Worm (Caenorhabditis elegans) whole organism, early embryonic: ENCODE data around the gene pam-1.

Experiments
- aly-1 ChIP-seq: sonication (generic microtip); optimal IDR thresholded peaks from 2 replicates; lab custom pipeline; 2016; ENCODE audit warnings: missing genetic modification characterization, missing compliant biosample characterization
- ama-1 ChIP-seq: fragments of 150-350 bp; optimal IDR thresholded peaks from 2 replicates; lab custom pipeline; 2014
- ceh-13 ChIP-seq: fragments of 200-800 bp; sonication (Bioruptor generic); optimal IDR thresholded peaks from 2 replicates; lab custom pipeline; 2018; ENCODE audit warnings: mild to moderate bottlenecking, missing genetic modification characterization, missing compliant biosample characterization
- ceh-36 ChIP-seq: sonication (generic microtip); optimal IDR thresholded peaks from 2 replicates; lab custom pipeline; 2016; ENCODE audit warnings: missing genetic modification characterization, inconsistent platforms, missing compliant biosample characterization
- ets-7 ChIP-seq: sonication (generic microtip); optimal IDR thresholded peaks from 2 replicates; lab custom pipeline; 2016; ENCODE audit warnings: missing genotype, missing genetic modification characterization, missing compliant biosample characterization
- flt-1 ChIP-seq: fragments of 200-800 bp; sonication (Bioruptor generic); IDR thresholded peaks from 2 replicates; pipeline ENCODE4 v1.3.6; 2022; ENCODE audit warnings: missing genetic modification characterization, missing compliant biosample characterization
- hmbx-1 ChIP-seq: sonication (generic microtip); optimal IDR thresholded peaks from 2 replicates; lab custom pipeline; 2016; ENCODE audit warnings: mild to moderate bottlenecking, missing genetic modification characterization, missing compliant biosample characterization
- hnd-1 ChIP-seq: sonication (generic microtip); optimal IDR thresholded peaks from 2 replicates; lab custom pipeline; 2016; ENCODE audit warnings: missing genetic modification characterization, missing compliant biosample characterization
- pes-1 ChIP-seq: fragments of 200-800 bp; sonication (Bioruptor generic); IDR thresholded peaks from 2 replicates; pipeline ENCODE4 v1.3.6; 2022; ENCODE audit warnings: missing genetic modification reagents, missing genetic modification characterization, missing compliant biosample characterization
- scrt-1 ChIP-seq: fragments of 200-800 bp; sonication (Bioruptor generic); IDR thresholded peaks from 2 replicates; pipeline ENCODE4 v1.3.6; 2022; ENCODE audit warnings: missing genetic modification characterization, missing compliant biosample characterization

- no peak for TF ChIP-seq pes-1
- TF ChIP-seq aly-1 (tag; lab: Kevin White, UChicago) = no peak
- no peak for TF ChIP-seq ets-7 (tag; lab: Kevin White, UChicago)
- TF ChIP-seq ama-1 = no peak
- TF ChIP-seq hmbx-1 (tag; lab: Kevin White, UChicago) = no peak
- TF ChIP-seq ceh-13 (GFP tag; lab: Kevin White, UChicago) = no peak
- TF ChIP-seq ceh-36 (tag; lab: Kevin White, UChicago) = no peak
- TF ChIP-seq scrt-1 (GFP tag; lab: Robert Waterston, UW) = no peak
- no peak for TF ChIP-seq flt-1 (GFP tag; lab: Robert Waterston, UW)
- no peak for TF ChIP-seq hnd-1 (tag; lab: Kevin White, UChicago)
Observed at ce11 chrIV:7508850-7509249, 41.8 kb downstream of the pam-1 start.
